Fruit fly (Drosophila melanogaster) whole organism, pupa: ENCODE data around the gene CG42535.

Experiments
- CG10348 ChIP-seq: fragments of 200-800 bp; sonication (Bioruptor generic); IDR thresholded peaks from 2 replicates; pipeline ENCODE4 v1.3.6; 2022; ENCODE audit warnings: missing biosample characterization, missing genetic modification characterization
- CG12605 ChIP-seq: fragments of 200-800 bp; sonication (Bioruptor generic); IDR thresholded peaks from 2 replicates; pipeline ENCODE4 v1.3.6; 2022; ENCODE audit warnings: missing biosample characterization, missing genetic modification characterization
- CG13204 ChIP-seq: fragments of 200-800 bp; sonication (Bioruptor generic); optimal IDR thresholded peaks from 2 replicates; lab custom pipeline; 2018; ENCODE audit warnings: missing biosample characterization, mild to moderate bottlenecking, missing genetic modification characterization, moderate library complexity
- CG14655 ChIP-seq: fragments of 200-800 bp; sonication (Bioruptor generic); optimal IDR thresholded peaks from 3 replicates; lab custom pipeline; 2017; ENCODE audit warnings: mild to moderate bottlenecking, missing biosample characterization, missing genetic modification reagents, missing genetic modification characterization
- CG15710 ChIP-seq: fragments of 200-800 bp; sonication (Bioruptor generic); optimal IDR thresholded peaks from 2 replicates; lab custom pipeline; 2018; ENCODE audit warnings: missing biosample characterization, mild to moderate bottlenecking, missing genetic modification characterization, moderate library complexity
- CG17806 ChIP-seq: fragments of 200-800 bp; sonication (Bioruptor generic); optimal IDR thresholded peaks from 2 replicates; lab custom pipeline; 2018; ENCODE audit warnings: missing biosample characterization, mild to moderate bottlenecking, missing genetic modification characterization, moderate library complexity
- CG32121 ChIP-seq: fragments of 200-800 bp; sonication (Bioruptor generic); IDR thresholded peaks from 2 replicates; pipeline ENCODE4 v1.3.6; 2022; ENCODE audit warnings: missing biosample characterization, missing genetic modification characterization
- CG34367 ChIP-seq: fragments of 200-800 bp; sonication (Bioruptor generic); optimal IDR thresholded peaks from 2 replicates; lab custom pipeline; 2018; ENCODE audit warnings: missing biosample characterization, mild to moderate bottlenecking, missing genetic modification characterization
- CG4496 ChIP-seq: fragments of 200-800 bp; sonication (Bioruptor generic); IDR thresholded peaks from 3 replicates; pipeline ENCODE4 v1.3.6; 2022; ENCODE audit warnings: missing biosample characterization, missing genetic modification characterization
- CG8159 ChIP-seq: fragments of 200-800 bp; sonication (Bioruptor generic); optimal IDR thresholded peaks from 3 replicates; lab custom pipeline; 2018; ENCODE audit warnings: missing biosample characterization, mild to moderate bottlenecking, missing genetic modification characterization, moderate library complexity
- CG8301 ChIP-seq: fragments of 200-800 bp; sonication (Bioruptor generic); optimal IDR thresholded peaks from 2 replicates; lab custom pipeline; 2018; ENCODE audit warnings: missing biosample characterization, mild to moderate bottlenecking, missing genetic modification characterization
- CG9948 ChIP-seq: fragments of 200-800 bp; sonication (Bioruptor generic); optimal IDR thresholded peaks from 2 replicates; lab custom pipeline; 2018; ENCODE audit warnings: missing biosample characterization, mild to moderate bottlenecking, missing genetic modification characterization, moderate library complexity
- D1 ChIP-seq: fragments of 200-800 bp; sonication (Bioruptor generic); optimal IDR thresholded peaks from 2 replicates; lab custom pipeline; 2018; ENCODE audit warnings: missing biosample characterization, mild to moderate bottlenecking, missing genetic modification characterization, moderate library complexity
- EcR ChIP-seq: fragments of 200-800 bp; sonication (Bioruptor generic); optimal IDR thresholded peaks from 3 replicates; lab custom pipeline; 2019; ENCODE audit warnings: missing biosample characterization, missing genetic modification characterization, mild to moderate bottlenecking, moderate library complexity, missing genetic modification reagents
- Ets98B ChIP-seq: fragments of 200-800 bp; sonication (Bioruptor generic); IDR thresholded peaks from 2 replicates; pipeline ENCODE4 v1.3.6; 2022; ENCODE audit warnings: missing biosample characterization, missing genetic modification characterization
- Pif1A ChIP-seq: fragments of 200-800 bp; sonication (Bioruptor generic); optimal IDR thresholded peaks from 3 replicates; lab custom pipeline; 2016; ENCODE audit warnings: missing biosample characterization, missing genetic modification characterization
- Pif1B ChIP-seq: fragments of 200-800 bp; sonication (Bioruptor generic); optimal IDR thresholded peaks from 3 replicates; lab custom pipeline; 2016; ENCODE audit warnings: missing biosample characterization, missing genetic modification characterization
- Snoo ChIP-seq: fragments of 200-800 bp; sonication (Bioruptor generic); optimal IDR thresholded peaks from 3 replicates; lab custom pipeline; 2017; ENCODE audit warnings: missing biosample characterization, mild to moderate bottlenecking, missing genetic modification characterization, inconsistent platforms
- fd96Ca ChIP-seq: fragments of 200-800 bp; sonication (Bioruptor generic); IDR thresholded peaks from 3 replicates; pipeline ENCODE4 v1.3.6; 2022; ENCODE audit warnings: missing biosample characterization, missing genetic modification characterization
- gl ChIP-seq: fragments of 200-800 bp; sonication (Bioruptor generic); optimal IDR thresholded peaks from 2 replicates; lab custom pipeline; 2018; ENCODE audit warnings: missing biosample characterization, mild to moderate bottlenecking, missing genetic modification characterization
- rn ChIP-seq: fragments of 200-800 bp; sonication (Bioruptor generic); IDR thresholded peaks from 2 replicates; pipeline ENCODE4 v1.3.6; 2022; ENCODE audit warnings: missing biosample characterization, missing genetic modification characterization

CG42535 gene

DNA sequence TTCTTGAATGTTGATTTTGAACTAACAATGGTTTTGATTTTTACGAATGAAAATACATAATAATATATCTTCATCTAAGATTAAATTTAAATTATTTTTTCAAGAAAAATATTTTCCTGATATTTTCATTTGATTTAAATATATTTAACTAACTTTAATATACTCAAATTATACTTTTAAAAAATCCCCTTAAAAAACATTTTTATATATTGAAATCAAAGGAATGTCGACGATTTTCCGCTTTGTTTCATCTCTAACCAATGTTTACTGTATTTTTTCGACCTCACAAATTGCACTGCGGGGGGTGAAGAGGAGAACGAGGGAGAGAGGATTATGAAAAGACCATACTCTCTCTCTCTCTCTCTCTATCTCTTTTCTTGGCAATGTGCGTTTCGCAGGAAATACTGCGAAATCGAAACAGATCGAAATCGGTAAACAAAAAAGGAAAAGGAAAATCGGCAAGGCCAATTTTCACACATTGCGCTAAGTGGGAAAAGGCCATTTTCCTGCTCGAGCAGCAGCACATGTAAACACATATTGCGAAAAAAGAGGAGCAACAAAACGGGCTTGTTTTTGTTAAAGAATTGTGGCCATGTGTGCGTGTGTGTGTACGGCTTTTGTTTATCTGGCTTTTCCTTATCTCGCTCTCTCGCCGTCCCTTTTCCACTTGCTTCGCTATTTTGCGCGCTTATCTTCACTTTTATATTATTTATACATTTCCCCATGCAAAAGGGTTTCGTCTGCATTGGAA is 29.4 kb upstream of the CG42535 start:
- peak; percentile 10 for TF ChIP-seq CG8159 (tag; lab: Kevin White, UChicago)
- TF ChIP-seq Ets98B (GFP tag; lab: Robert Waterston, UW): no peak
- no peak for TF ChIP-seq CG15710
- TF ChIP-seq CG34367 (tag; lab: Kevin White, UChicago): peak; percentile 12
- no peak for TF ChIP-seq CG9948
- TF ChIP-seq EcR (GFP tag; lab: Kevin White, UChicago): no peak
- TF ChIP-seq, all 21 proteins: peak for 2

DNA sequence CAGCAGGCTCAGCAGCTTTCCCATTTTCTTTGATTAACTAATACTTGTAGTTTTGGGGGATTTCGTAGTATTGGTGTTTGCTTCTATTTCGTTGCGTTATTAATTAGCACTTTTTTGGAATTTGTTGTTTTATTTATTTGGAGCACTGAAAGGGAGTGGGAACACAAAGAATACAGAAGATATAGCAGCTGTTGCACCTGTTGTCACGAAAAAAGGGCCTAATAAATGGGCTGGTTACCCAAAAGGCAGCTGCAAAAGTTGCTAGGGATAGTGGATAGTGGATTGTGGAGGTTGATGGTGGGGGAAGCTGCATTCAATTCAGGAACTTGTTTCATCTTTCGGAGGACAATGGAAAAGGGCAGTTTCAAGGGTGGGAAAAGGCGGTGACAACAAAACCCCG is 28.8 kb upstream of the CG42535 start:
- no peak for TF ChIP-seq fd96Ca (GFP tag; lab: Robert Waterston, UW)
- no peak for TF ChIP-seq Pif1A (GFP tag; lab: Kevin White, UChicago)
- no peak for TF ChIP-seq Snoo (tag; lab: Kevin White, UChicago)
- no peak for TF ChIP-seq CG9948
- no peak for TF ChIP-seq Pif1B (GFP tag; lab: Kevin White, UChicago)
- TF ChIP-seq D1 (tag; lab: Kevin White, UChicago): no peak
- TF ChIP-seq CG34367 (tag; lab: Kevin White, UChicago): no peak
- TF ChIP-seq CG17806: no peak
- TF ChIP-seq rn: no peak
- TF ChIP-seq CG13204 (GFP tag; lab: Kevin White, UChicago): no peak
- TF ChIP-seq CG10348: no peak
- no peak for TF ChIP-seq CG8301
- TF ChIP-seq CG32121 (GFP tag; lab: Robert Waterston, UW): no peak
- no peak for TF ChIP-seq CG4496 (GFP tag; lab: Robert Waterston, UW)

- no peak for TF ChIP-seq CG10348
- TF ChIP-seq CG4496 (GFP tag; lab: Robert Waterston, UW): no peak
- no peak for TF ChIP-seq D1 (tag; lab: Kevin White, UChicago)
- TF ChIP-seq fd96Ca (GFP tag; lab: Robert Waterston, UW): no peak
- TF ChIP-seq CG13204 (GFP tag; lab: Kevin White, UChicago): no peak
- TF ChIP-seq Ets98B (GFP tag; lab: Robert Waterston, UW): no peak
These were observed 27.8 kb upstream of the CG42535 start for dm6 chr3L:10658362-10659127.

DNA sequence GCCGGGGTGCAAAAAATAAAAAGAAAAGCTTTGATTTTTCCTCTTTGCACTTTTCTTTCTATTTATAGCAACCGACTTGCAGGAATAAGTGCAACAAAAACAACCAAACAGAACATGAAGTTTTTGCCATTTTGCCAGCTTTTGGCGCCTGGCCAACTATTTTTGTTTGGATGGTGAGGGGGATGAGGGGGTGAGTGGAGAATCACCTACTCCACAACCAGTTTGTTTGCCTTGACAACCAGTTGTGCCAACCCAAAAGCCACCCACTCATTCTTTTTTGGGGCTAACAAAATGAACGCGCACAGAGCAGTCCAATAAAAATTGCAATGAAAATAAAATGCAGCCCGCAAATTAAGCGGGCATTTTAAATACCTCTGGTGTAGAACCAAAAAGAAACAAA is 26.6 kb upstream of the CG42535 start:
- no peak for TF ChIP-seq rn
- TF ChIP-seq Snoo (tag; lab: Kevin White, UChicago): no peak
- no peak for TF ChIP-seq CG17806
- no peak for TF ChIP-seq CG9948
- TF ChIP-seq Pif1B (GFP tag; lab: Kevin White, UChicago): no peak
- TF ChIP-seq Pif1A (GFP tag; lab: Kevin White, UChicago): no peak
- no peak for TF ChIP-seq CG13204 (GFP tag; lab: Kevin White, UChicago)
- TF ChIP-seq CG4496 (GFP tag; lab: Robert Waterston, UW): 0 out of 3 replicates have a peak, but pooled peaks have one; percentile 7
- peak; percentile 39; the same call in 1 of the 2 replicates for TF ChIP-seq CG32121 (GFP tag; lab: Robert Waterston, UW)
- peak; percentile 5; the same call in 1 of the 2 replicates for TF ChIP-seq Ets98B (GFP tag; lab: Robert Waterston, UW)
- TF ChIP-seq CG10348: no peak
- TF ChIP-seq CG8301: no peak
- no peak for TF ChIP-seq CG8159 (tag; lab: Kevin White, UChicago)
- TF ChIP-seq D1 (tag; lab: Kevin White, UChicago): no peak
- TF ChIP-seq fd96Ca (GFP tag; lab: Robert Waterston, UW): no peak
- TF ChIP-seq CG14655 (GFP tag; lab: Kevin White, UChicago): no peak
- peak; percentile 16; the same call in 1 of the 2 replicates for TF ChIP-seq CG12605 (GFP tag; lab: Robert Waterston, UW)
- no peak for TF ChIP-seq EcR (GFP tag; lab: Kevin White, UChicago)
- TF ChIP-seq, all 21 proteins: peak for 4

DNA sequence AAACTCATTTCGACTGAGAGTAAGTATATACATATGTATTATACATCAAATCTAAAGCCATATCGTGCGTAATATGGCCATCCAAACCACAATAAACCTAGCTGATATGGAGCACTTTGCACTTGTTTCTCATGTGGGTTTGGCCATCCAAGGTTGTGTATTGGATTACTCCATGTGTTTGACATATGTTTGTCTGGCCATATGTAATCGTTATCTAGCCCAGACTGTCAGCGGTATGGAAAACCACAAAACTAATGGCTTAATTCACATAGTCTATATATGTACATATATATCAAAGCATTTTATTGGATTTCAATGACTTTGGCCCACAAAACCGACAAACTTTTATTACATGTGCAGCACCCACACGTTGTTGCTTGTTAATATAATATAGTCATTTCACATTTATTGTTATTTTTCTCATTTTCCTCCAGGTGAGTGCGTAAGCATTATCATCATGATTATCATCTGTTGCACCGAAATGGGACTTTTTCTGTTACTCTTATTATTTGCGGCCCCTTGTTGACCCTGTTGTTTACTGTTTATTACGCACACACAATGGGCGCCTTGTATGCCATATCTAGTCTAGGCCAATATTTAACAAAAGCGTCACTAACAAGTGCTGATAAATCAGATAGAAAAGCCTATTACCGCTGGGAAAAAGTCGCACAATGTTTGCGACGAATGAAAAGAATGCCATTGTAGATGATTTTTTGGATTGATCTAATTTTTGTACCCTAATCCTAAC is 25.9 kb upstream of the CG42535 start:
- TF ChIP-seq CG4496 (GFP tag; lab: Robert Waterston, UW): peak; percentile 48; the same call in 1 of the 3 replicates
- TF ChIP-seq EcR (GFP tag; lab: Kevin White, UChicago): no peak
- no peak for TF ChIP-seq CG9948
- TF ChIP-seq Snoo (tag; lab: Kevin White, UChicago): peak; percentile 36
- TF ChIP-seq CG17806: peak; percentile 16
- peak; percentile 71 for TF ChIP-seq Pif1A (GFP tag; lab: Kevin White, UChicago)
- peak; percentile 26 for TF ChIP-seq CG15710
- peak; percentile 44 for TF ChIP-seq CG14655 (GFP tag; lab: Kevin White, UChicago)
- no peak for TF ChIP-seq CG8301
- TF ChIP-seq Ets98B (GFP tag; lab: Robert Waterston, UW): peak; percentile 50
- TF ChIP-seq CG12605 (GFP tag; lab: Robert Waterston, UW): no peak
- TF ChIP-seq CG13204 (GFP tag; lab: Kevin White, UChicago): peak; percentile 20
- no peak for TF ChIP-seq rn
- peak; percentile 22 for TF ChIP-seq CG8159 (tag; lab: Kevin White, UChicago)
- TF ChIP-seq Pif1B (GFP tag; lab: Kevin White, UChicago): peak; percentile 71
- no peak for TF ChIP-seq D1 (tag; lab: Kevin White, UChicago)
- TF ChIP-seq CG34367 (tag; lab: Kevin White, UChicago): peak; percentile 43
- peak; percentile 71 for TF ChIP-seq gl (tag; lab: Kevin White, UChicago)
- no peak for TF ChIP-seq CG10348
- peak; percentile 15; the same call in 1 of the 2 replicates for TF ChIP-seq CG32121 (GFP tag; lab: Robert Waterston, UW)
- TF ChIP-seq fd96Ca (GFP tag; lab: Robert Waterston, UW): 0 out of 3 replicates have a peak, but pooled peaks have one; percentile 40
